Fruit fly (Drosophila melanogaster): Measurements from ENCODE around the gene RhoU.

The RhoU gene

DNA sequence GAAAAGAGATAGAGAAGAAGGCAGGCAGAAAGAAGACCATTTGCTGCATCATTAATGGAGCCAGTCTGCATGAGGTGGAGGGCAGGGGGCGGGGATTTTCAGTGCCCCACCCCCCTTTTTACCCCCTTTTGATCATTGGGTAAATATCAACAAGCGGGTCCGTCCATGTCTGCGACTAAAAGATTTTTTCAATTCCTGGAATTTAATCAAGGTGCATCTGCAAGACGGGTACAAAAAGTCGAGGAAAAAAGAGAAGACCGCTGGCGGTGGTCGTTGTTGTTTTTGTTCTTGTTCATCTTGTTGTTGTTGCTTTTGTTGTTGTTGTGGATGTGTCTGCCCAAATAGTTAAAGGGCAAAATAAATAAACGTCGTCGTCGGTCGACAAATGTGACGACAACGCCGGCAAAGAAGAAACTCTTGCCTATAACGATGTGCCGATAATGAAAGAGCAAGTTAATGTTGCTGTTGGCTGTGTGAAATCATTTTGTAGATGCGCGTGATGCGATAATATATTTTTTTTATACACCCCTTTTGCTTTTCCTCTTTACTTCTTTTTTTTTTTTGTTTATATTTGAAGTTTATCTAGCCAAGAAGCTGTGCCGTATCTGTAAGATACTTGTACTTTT lies 29.4 kb downstream of the RhoU start (continued):
- no peak for TF ChIP-seq caup (GFP tag; optimal IDR thresholded peaks at IDR 0.05; ENCODE audit: severe bottlenecking)
- no peak for TF ChIP-seq Dref (GFP tag; IDR thresholded peaks at IDR 0.05)
- peak; percentile 67; the same call in 2 of the 3 replicates for TF ChIP-seq ci (GFP tag; IDR thresholded peaks at IDR 0.05)
- TF ChIP-seq jing (GFP tag; optimal IDR thresholded peaks at IDR 0.05), result no peak
- no peak for TF ChIP-seq CG17328 (GFP tag; IDR thresholded peaks at IDR 0.05)
- TF ChIP-seq Nf-YA (GFP tag; IDR thresholded peaks at IDR 0.05), result 0 out of 2 replicates have a peak, but pooled peaks have one; percentile 15
- no peak for TF ChIP-seq phol (tag; optimal IDR thresholded peaks at IDR 0.05)
- peak; percentile 27 for TF ChIP-seq CG7745 (tag; optimal IDR thresholded peaks at IDR 0.05)
- no peak for TF ChIP-seq schlank (tag; optimal IDR thresholded peaks at IDR 0.05)
- TF ChIP-seq CG8290 (GFP tag; optimal IDR thresholded peaks at IDR 0.05), result no peak
- TF ChIP-seq CG8290 (tag; optimal IDR thresholded peaks at IDR 0.05), result no peak
- TF ChIP-seq CG10431 (GFP tag; optimal IDR thresholded peaks at IDR 0.05), result no peak
- no peak for TF ChIP-seq gfzf (GFP tag; optimal IDR thresholded peaks at IDR 0.05)
- peak; percentile 25 for TF ChIP-seq btn (GFP tag; optimal IDR thresholded peaks at IDR 0.05)
- peak; percentile 10 for TF ChIP-seq dmrt11E (tag; optimal IDR thresholded peaks at IDR 0.05)
- TF ChIP-seq CG6175 (GFP tag; IDR thresholded peaks at IDR 0.05), result no peak
- peak; percentile 27 for TF ChIP-seq lab (GFP tag; optimal IDR thresholded peaks at IDR 0.05)
- peak; percentile 3 for TF ChIP-seq Vsx1 (GFP tag; optimal IDR thresholded peaks at IDR 0.05)
- TF ChIP-seq CG11398 (GFP tag; optimal IDR thresholded peaks at IDR 0.05), result no peak
- no peak for TF ChIP-seq CoRest (tag; optimal IDR thresholded peaks at IDR 0.05)
- no peak for TF ChIP-seq MBD-R2 (GFP tag; IDR thresholded peaks at IDR 0.05)
- no peak for TF ChIP-seq CG13296 (GFP tag; optimal IDR thresholded peaks at IDR 0.05)
- TF ChIP-seq seq (GFP tag; IDR thresholded peaks at IDR 0.05), result 0 out of 2 replicates have a peak, but pooled peaks have one; percentile 17
- no peak for TF ChIP-seq Antp (GFP tag; optimal IDR thresholded peaks at IDR 0.05)
- TF ChIP-seq sqz (GFP tag; optimal IDR thresholded peaks at IDR 0.05), result peak; percentile 35
- no peak for TF ChIP-seq H2.0 (GFP tag; IDR thresholded peaks at IDR 0.05)
- TF ChIP-seq CG4328 (GFP tag; optimal IDR thresholded peaks at IDR 0.05), result no peak
- TF ChIP-seq Hr78 (GFP tag; optimal IDR thresholded peaks at IDR 0.05), result no peak
- TF ChIP-seq CG16863 (GFP tag; optimal IDR thresholded peaks at IDR 0.05), result peak; percentile 9
- TF ChIP-seq Usf (GFP tag; optimal IDR thresholded peaks at IDR 0.05), result no peak
- TF ChIP-seq CG7372 (GFP tag; IDR thresholded peaks at IDR 0.05), result no peak
- TF ChIP-seq Bgb (GFP tag; IDR thresholded peaks at IDR 0.05; ENCODE audit: partially characterized antibody), result no peak
- no peak for TF ChIP-seq Meics (GFP tag; optimal IDR thresholded peaks at IDR 0.05)
- TF ChIP-seq lbe (GFP tag; optimal IDR thresholded peaks at IDR 0.05), result no peak
- TF ChIP-seq CG4360 (GFP tag; IDR thresholded peaks at IDR 0.05), result peak; percentile 96
- TF ChIP-seq CG15073 (GFP tag; optimal IDR thresholded peaks at IDR 0.05), result no peak
- TF ChIP-seq fd96Cb (tag; optimal IDR thresholded peaks at IDR 0.05), result no peak
- peak; percentile 5 for TF ChIP-seq bab2 (GFP tag; optimal IDR thresholded peaks at IDR 0.05)
- no peak for TF ChIP-seq cato (GFP tag; optimal IDR thresholded peaks at IDR 0.05; ENCODE audit: borderline replicate concordance)
- peak; percentile 20 for TF ChIP-seq gcm (GFP tag; optimal IDR thresholded peaks at IDR 0.05)
- TF ChIP-seq CG17829 (tag; optimal IDR thresholded peaks at IDR 0.05), result no peak
- TF ChIP-seq exex (tag; optimal IDR thresholded peaks at IDR 0.05), result no peak
- peak; percentile 5 for TF ChIP-seq gem (tag; optimal IDR thresholded peaks at IDR 0.05)
- TF ChIP-seq CG16815 (GFP tag; optimal IDR thresholded peaks at IDR 0.05), result no peak
- no peak for TF ChIP-seq CG33213 (GFP tag; optimal IDR thresholded peaks at IDR 0.05)
- no peak for TF ChIP-seq Sox102F (GFP tag; optimal IDR thresholded peaks at IDR 0.05)
- no peak for TF ChIP-seq CG9797 (GFP tag; optimal IDR thresholded peaks at IDR 0.05)
- no peak for TF ChIP-seq disco-r (GFP tag; optimal IDR thresholded peaks at IDR 0.05)
- TF ChIP-seq CG8765 (GFP tag; IDR thresholded peaks at IDR 0.05), result no peak
- TF ChIP-seq NC2β (GFP tag; optimal IDR thresholded peaks at IDR 0.05), result no peak

Measured in whole organism, embryonic.